Fruit fly (Drosophila melanogaster) whole organism, embryonic: Measurements from ENCODE around the gene Kr-h1.
A peak's percentile ranks its signal among the peaks of the same experiment; 100 is the strongest.

ENCODE experiments used
- Aef1 ChIP-seq: fragments of 200-800 bp; sonication (Bioruptor generic); IDR thresholded peaks from 3 replicates; pipeline ENCODE4 v1.3.6; 2022; ENCODE audit warnings: missing biosample characterization, missing genetic modification characterization
- CG10209 ChIP-seq: fragments of 200-800 bp; sonication (Bioruptor generic); optimal IDR thresholded peaks from 3 replicates; lab custom pipeline; 2017; ENCODE audit warnings: missing biosample characterization, mild to moderate bottlenecking, missing genetic modification characterization, missing genetic modification reagents
- CG10565 ChIP-seq: fragments of 200-800 bp; sonication (Bioruptor generic); optimal IDR thresholded peaks from 3 replicates; lab custom pipeline; 2016; ENCODE audit warnings: missing biosample characterization, mild to moderate bottlenecking, missing genetic modification characterization
- CG12744 ChIP-seq: fragments of 200-800 bp; sonication (Bioruptor generic); optimal IDR thresholded peaks from 2 replicates; lab custom pipeline; 2016; ENCODE audit warnings: missing biosample characterization, missing genetic modification characterization
- CG14441 ChIP-seq: fragments of 200-800 bp; sonication (Bioruptor generic); IDR thresholded peaks from 2 replicates; pipeline ENCODE4 v1.3.6; 2022; ENCODE audit warnings: missing biosample characterization, missing genetic modification characterization
- CG14667 ChIP-seq: fragments of 200-800 bp; sonication (Bioruptor generic); IDR thresholded peaks from 2 replicates; pipeline ENCODE4 v1.3.6; 2022; ENCODE audit warnings: missing biosample characterization, missing genetic modification characterization
- CG15601 ChIP-seq: fragments of 200-800 bp; sonication (Bioruptor generic); optimal IDR thresholded peaks from 3 replicates; lab custom pipeline; 2019; ENCODE audit warnings: missing biosample characterization, mild to moderate bottlenecking, missing genetic modification characterization, moderate library complexity
- CG15696 ChIP-seq: fragments of 200-800 bp; sonication (Bioruptor generic); optimal IDR thresholded peaks from 2 replicates; lab custom pipeline; 2019; ENCODE audit warnings: missing biosample characterization, mild to moderate bottlenecking, missing genetic modification characterization, moderate library complexity
- CG16813 ChIP-seq: fragments of 200-800 bp; sonication (Bioruptor generic); IDR thresholded peaks from 3 replicates; pipeline ENCODE4 v1.3.6; 2022; ENCODE audit warnings: missing biosample characterization, missing genetic modification characterization; ENCODE audit not compliant: partially characterized antibody
- CG1792 ChIP-seq: fragments of 200-800 bp; sonication (Bioruptor generic); optimal IDR thresholded peaks from 2 replicates; lab custom pipeline; 2016; ENCODE audit warnings: missing biosample characterization, missing genetic modification characterization
- CG18476 ChIP-seq: fragments of 200-800 bp; sonication (Bioruptor generic); optimal IDR thresholded peaks from 2 replicates; lab custom pipeline; 2016; ENCODE audit warnings: missing biosample characterization, mild to moderate bottlenecking, missing genetic modification characterization
- CG18619 ChIP-seq: fragments of 200-800 bp; sonication (Bioruptor generic); optimal IDR thresholded peaks from 3 replicates; lab custom pipeline; 2017; ENCODE audit warnings: missing biosample characterization, mild to moderate bottlenecking, missing genetic modification characterization
- CG32772 ChIP-seq: fragments of 200-800 bp; sonication (Bioruptor generic); IDR thresholded peaks from 2 replicates; pipeline ENCODE4 v1.3.6; 2022; ENCODE audit warnings: missing biosample characterization, missing genetic modification characterization
- CG34224 ChIP-seq: fragments of 200-800 bp; sonication (Bioruptor generic); IDR thresholded peaks from 3 replicates; pipeline ENCODE4 v1.3.6; 2022; ENCODE audit warnings: missing biosample characterization, missing genetic modification characterization; ENCODE audit not compliant: partially characterized antibody
- CG3995 ChIP-seq: fragments of 200-800 bp; sonication (Bioruptor generic); optimal IDR thresholded peaks from 3 replicates; lab custom pipeline; 2016; ENCODE audit warnings: missing biosample characterization, missing genetic modification characterization
- CG4854 ChIP-seq: fragments of 200-800 bp; sonication (Bioruptor generic); optimal IDR thresholded peaks from 2 replicates; lab custom pipeline; 2016; ENCODE audit warnings: missing biosample characterization, missing genetic modification characterization, inconsistent platforms
- CG6689 ChIP-seq: fragments of 200-800 bp; sonication (Bioruptor generic); IDR thresholded peaks from 2 replicates; pipeline ENCODE4 v1.3.6; 2022; ENCODE audit warnings: missing biosample characterization, missing genetic modification characterization
- CG7556 ChIP-seq: fragments of 200-800 bp; sonication (Bioruptor generic); optimal IDR thresholded peaks from 2 replicates; lab custom pipeline; 2017; ENCODE audit warnings: missing biosample characterization, mild to moderate bottlenecking, missing genetic modification characterization
- CG8359 ChIP-seq: fragments of 200-800 bp; sonication (Bioruptor generic); optimal IDR thresholded peaks from 2 replicates; lab custom pipeline; 2017; ENCODE audit warnings: missing biosample characterization, mild to moderate bottlenecking, missing genetic modification characterization, borderline replicate concordance
- CG9215 ChIP-seq: fragments of 200-800 bp; sonication (Bioruptor generic); IDR thresholded peaks from 2 replicates; pipeline ENCODE4 v1.3.6; 2022; ENCODE audit warnings: missing biosample characterization, missing genetic modification characterization
- CG9609 ChIP-seq: fragments of 200-800 bp; sonication (Bioruptor generic); optimal IDR thresholded peaks from 3 replicates; lab custom pipeline; 2016; ENCODE audit warnings: missing biosample characterization, missing genetic modification characterization
- Chrac-16 ChIP-seq: fragments of 200-800 bp; sonication (Bioruptor generic); optimal IDR thresholded peaks from 3 replicates; lab custom pipeline; 2016; ENCODE audit warnings: missing biosample characterization, missing genetic modification characterization
- Dip3 ChIP-seq: fragments of 200-800 bp; sonication (Bioruptor generic); optimal IDR thresholded peaks from 3 replicates; lab custom pipeline; 2016; ENCODE audit warnings: missing biosample characterization, missing genetic modification characterization
- HLH3B ChIP-seq: fragments of 200-800 bp; sonication (Bioruptor generic); IDR thresholded peaks from 2 replicates; pipeline ENCODE4 v1.3.6; 2022; ENCODE audit warnings: missing biosample characterization, missing genetic modification characterization
- Hr3 ChIP-seq: fragments of 200-800 bp; sonication (Bioruptor generic); optimal IDR thresholded peaks from 3 replicates; lab custom pipeline; 2016; ENCODE audit warnings: missing biosample characterization, missing genetic modification characterization
- Lim3 ChIP-seq: fragments of 200-800 bp; sonication (Bioruptor generic); IDR thresholded peaks from 2 replicates; pipeline ENCODE4 v1.3.6; 2022; ENCODE audit warnings: missing biosample characterization, missing genetic modification characterization
- NK7.1 ChIP-seq: fragments of 200-800 bp; sonication (Bioruptor generic); optimal IDR thresholded peaks from 3 replicates; lab custom pipeline; 2016; ENCODE audit warnings: missing biosample characterization, missing genetic modification characterization
- Optix ChIP-seq: fragments of 200-800 bp; sonication (Bioruptor generic); IDR thresholded peaks from 3 replicates; pipeline ENCODE4 v1.3.6; 2022; ENCODE audit warnings: missing biosample characterization, missing genetic modification characterization
- Rx ChIP-seq: fragments of 200-800 bp; sonication (Bioruptor generic); IDR thresholded peaks from 2 replicates; pipeline ENCODE4 v1.3.6; 2022; ENCODE audit warnings: missing biosample characterization, missing genetic modification characterization
- Sry-δ ChIP-seq: fragments of 200-800 bp; sonication (Bioruptor generic); optimal IDR thresholded peaks from 2 replicates; lab custom pipeline; 2016; ENCODE audit warnings: missing biosample characterization, missing genetic modification characterization
- Tbp ChIP-seq: fragments of >200 bp; optimal IDR thresholded peaks from 2 replicates; lab custom pipeline; 2018; ENCODE audit warnings: missing biosample characterization, missing genetic modification characterization
- az2 ChIP-seq: fragments of 200-800 bp; sonication (Bioruptor generic); optimal IDR thresholded peaks from 3 replicates; lab custom pipeline; 2016; ENCODE audit warnings: missing biosample characterization, missing genetic modification characterization
- bsh ChIP-seq, 2 experiments: fragments of 200-800 bp; sonication (Bioruptor generic); optimal IDR thresholded peaks; 2 replicates each; lab custom pipeline; 2017 to 2018; ENCODE audit warnings: mild to moderate bottlenecking in 2 of 2, missing biosample characterization in 2 of 2, missing genetic modification characterization in 2 of 2, moderate library complexity in 1 of 2
- ci ChIP-seq: fragments of 200-800 bp; sonication (Bioruptor generic); IDR thresholded peaks from 3 replicates; pipeline ENCODE4 v1.3.6; 2022; ENCODE audit warnings: missing biosample characterization, missing genetic modification characterization
- da ChIP-seq: fragments of 200-800 bp; sonication (Bioruptor generic); optimal IDR thresholded peaks from 2 replicates; lab custom pipeline; 2016; ENCODE audit warnings: missing biosample characterization, missing genetic modification characterization
- eyg ChIP-seq: fragments of 200-800 bp; sonication (Bioruptor generic); optimal IDR thresholded peaks from 3 replicates; lab custom pipeline; 2016; ENCODE audit warnings: missing biosample characterization, missing genetic modification characterization
- fd64A ChIP-seq: fragments of 200-800 bp; sonication (Bioruptor generic); optimal IDR thresholded peaks from 3 replicates; lab custom pipeline; 2018; ENCODE audit warnings: missing biosample characterization, mild to moderate bottlenecking, missing genetic modification characterization
- fu2 ChIP-seq: fragments of 200-800 bp; sonication (Bioruptor generic); optimal IDR thresholded peaks from 2 replicates; lab custom pipeline; 2016; ENCODE audit warnings: missing biosample characterization, missing genetic modification characterization
- gcm2 ChIP-seq: fragments of 200-800 bp; sonication (Bioruptor generic); optimal IDR thresholded peaks from 2 replicates; lab custom pipeline; 2016; ENCODE audit warnings: missing biosample characterization, missing genetic modification characterization
- hth ChIP-seq: fragments of >200 bp; optimal IDR thresholded peaks from 2 replicates; lab custom pipeline; 2017; ENCODE audit warnings: inconsistent platforms
- lmd ChIP-seq: fragments of 200-800 bp; sonication (Bioruptor generic); IDR thresholded peaks from 2 replicates; pipeline ENCODE4 v1.3.6; 2022; ENCODE audit warnings: missing biosample characterization, missing genetic modification characterization
- maf-S ChIP-seq: fragments of 200-800 bp; sonication (Bioruptor generic); optimal IDR thresholded peaks from 2 replicates; lab custom pipeline; 2016; ENCODE audit warnings: missing biosample characterization, missing genetic modification characterization
- nerfin-1 ChIP-seq: fragments of 200-800 bp; sonication (Bioruptor generic); optimal IDR thresholded peaks from 3 replicates; lab custom pipeline; 2019; ENCODE audit warnings: missing biosample characterization, mild to moderate bottlenecking, missing genetic modification characterization, moderate library complexity
- oc ChIP-seq: fragments of 200-800 bp; sonication (Bioruptor generic); optimal IDR thresholded peaks from 2 replicates; lab custom pipeline; 2018; ENCODE audit warnings: missing biosample characterization, mild to moderate bottlenecking, missing genetic modification characterization, moderate library complexity
- ro ChIP-seq: fragments of 200-800 bp; sonication (Bioruptor generic); IDR thresholded peaks from 2 replicates; pipeline ENCODE4 v1.3.6; 2022; ENCODE audit warnings: missing biosample characterization, missing genetic modification characterization
- seq ChIP-seq: fragments of 200-800 bp; sonication (Bioruptor generic); IDR thresholded peaks from 2 replicates; pipeline ENCODE4 v1.3.6; 2022; ENCODE audit warnings: missing biosample characterization, missing genetic modification characterization
- slbo ChIP-seq: fragments of 200-800 bp; sonication (Bioruptor generic); IDR thresholded peaks from 2 replicates; pipeline ENCODE4 v1.3.6; 2022; ENCODE audit warnings: missing biosample characterization, missing genetic modification characterization
- sna ChIP-seq: fragments of 200-800 bp; sonication (Bioruptor generic); IDR thresholded peaks from 2 replicates; pipeline ENCODE4 v1.3.6; 2022; ENCODE audit warnings: missing biosample characterization, missing genetic modification characterization; ENCODE audit not compliant: partially characterized antibody
- trh ChIP-seq: fragments of 200-800 bp; sonication (Bioruptor generic); optimal IDR thresholded peaks from 2 replicates; lab custom pipeline; 2016; ENCODE audit warnings: missing biosample characterization, missing genetic modification characterization
- vfl ChIP-seq: fragments of 200-800 bp; sonication (Bioruptor generic); optimal IDR thresholded peaks from 2 replicates; lab custom pipeline; 2016; ENCODE audit warnings: missing biosample characterization, missing genetic modification characterization
- yki ChIP-seq: fragments of >200 bp; optimal IDR thresholded peaks from 3 replicates; lab custom pipeline; 2018
- z ChIP-seq: fragments of 200-800 bp; sonication (Bioruptor generic); IDR thresholded peaks from 3 replicates; pipeline ENCODE4 v1.3.6; 2022; ENCODE audit warnings: missing biosample characterization, missing genetic modification characterization

Kr-h1 gene

dm6 chr2L:6098479-6099269, 16.3 kb downstream of the Kr-h1 start, which contains the start of gene CG9175 (continued):
- TF ChIP-seq oc: peak; percentile 23
- TF ChIP-seq Lim3 (GFP tag; lab: Robert Waterston, UW): no peak
- no peak for TF ChIP-seq CG8359 (GFP tag; lab: Kevin White, UChicago)
- TF ChIP-seq CG10209: peak; percentile 19
- TF ChIP-seq CG18476: no peak
- TF ChIP-seq sna: peak; percentile 96
- peak; percentile 99 for TF ChIP-seq CG34224 (GFP tag; lab: Robert Waterston, UW)
- no peak for TF ChIP-seq CG12744 (GFP tag; lab: Kevin White, UChicago)
- no peak for TF ChIP-seq hth (lab: Kevin White, UChicago)
- no peak for TF ChIP-seq Rx (GFP tag; lab: Robert Waterston, UW)
- TF ChIP-seq nerfin-1 (tag; lab: Kevin White, UChicago): peak; percentile 37
- no peak for TF ChIP-seq CG14441 (GFP tag; lab: Robert Waterston, UW)
- TF ChIP-seq CG32772 (GFP tag; lab: Robert Waterston, UW): no peak
- TF ChIP-seq lmd (GFP tag; lab: Robert Waterston, UW): no peak
- TF ChIP-seq CG3995: peak; percentile 40
- peak; percentile 95 for TF ChIP-seq CG16813
- TF ChIP-seq CG9215 (GFP tag; lab: Robert Waterston, UW): no peak
- no peak for TF ChIP-seq maf-S (GFP tag; lab: Kevin White, UChicago)
- no peak for TF ChIP-seq az2 (GFP tag; lab: Kevin White, UChicago)
- TF ChIP-seq CG15601: peak; percentile 61
- TF ChIP-seq yki: no peak
- no peak for TF ChIP-seq NK7.1
- TF ChIP-seq da (GFP tag; lab: Kevin White, UChicago): no peak
- TF ChIP-seq Sry-δ (GFP tag; lab: Kevin White, UChicago): peak; percentile 99
- TF ChIP-seq slbo (GFP tag; lab: Robert Waterston, UW): 0 out of 2 replicates have a peak, but pooled peaks have one; percentile 32
- TF ChIP-seq ci: peak; percentile 78
- peak; percentile 2 for TF ChIP-seq CG7556
- no peak for TF ChIP-seq Chrac-16 (GFP tag; lab: Kevin White, UChicago)
- TF ChIP-seq CG15696 (tag; lab: Kevin White, UChicago): peak; percentile 3
- no peak for TF ChIP-seq Tbp
- no peak for TF ChIP-seq trh (GFP tag; lab: Kevin White, UChicago)
- TF ChIP-seq ro (GFP tag; lab: Robert Waterston, UW): no peak
- TF ChIP-seq HLH3B (GFP tag; lab: Robert Waterston, UW): no peak
- TF ChIP-seq gcm2: no peak
- TF ChIP-seq CG9609 (GFP tag; lab: Kevin White, UChicago): no peak
- TF ChIP-seq vfl (GFP tag; lab: Kevin White, UChicago): peak; percentile 6
- no peak for TF ChIP-seq CG10565 (GFP tag; lab: Kevin White, UChicago)
- no peak for TF ChIP-seq eyg (GFP tag; lab: Kevin White, UChicago)
- peak; percentile 14 for TF ChIP-seq CG4854 (GFP tag; lab: Kevin White, UChicago)
- TF ChIP-seq bsh (GFP tag; optimal IDR thresholded peaks at IDR 0.05; lab: Kevin White, UChicago): peak in 1 of 2 experiments; percentile 24
- TF ChIP-seq CG18619 (GFP tag; lab: Kevin White, UChicago): peak; percentile 36
- peak; percentile 5 for TF ChIP-seq Hr3 (GFP tag; lab: Kevin White, UChicago)
- no peak for TF ChIP-seq seq (GFP tag; lab: Robert Waterston, UW)
- TF ChIP-seq fu2 (GFP tag; lab: Kevin White, UChicago): no peak
- TF ChIP-seq Optix (GFP tag; lab: Robert Waterston, UW): no peak
- TF ChIP-seq Aef1 (GFP tag; lab: Robert Waterston, UW): no peak
- TF ChIP-seq Dip3 (GFP tag; lab: Kevin White, UChicago): no peak
- TF ChIP-seq z: no peak
- TF ChIP-seq fd64A (GFP tag; lab: Kevin White, UChicago): no peak
- TF ChIP-seq CG14667: no peak
- peak; percentile 15 for TF ChIP-seq CG1792 (GFP tag; lab: Kevin White, UChicago)
- TF ChIP-seq CG6689 (GFP tag; lab: Robert Waterston, UW): no peak
